Worm (Caenorhabditis elegans) whole organism, early embryonic: ENCODE data around the gene acl-4.

ENCODE experiments used
- B0310.2 ChIP-seq: sonication (generic microtip); optimal IDR thresholded peaks from 2 replicates; lab custom pipeline; 2016; ENCODE audit warnings: mild to moderate bottlenecking, missing genetic modification characterization, missing compliant biosample characterization
- F13C5.2 ChIP-seq: sonication (generic microtip); optimal IDR thresholded peaks from 2 replicates; lab custom pipeline; 2017; ENCODE audit warnings: mild to moderate bottlenecking, missing genetic modification characterization, inconsistent platforms, missing compliant biosample characterization
- aly-1 ChIP-seq: sonication (generic microtip); optimal IDR thresholded peaks from 2 replicates; lab custom pipeline; 2016; ENCODE audit warnings: missing genetic modification characterization, missing compliant biosample characterization
- ama-1 ChIP-seq: fragments of 150-350 bp; optimal IDR thresholded peaks from 2 replicates; lab custom pipeline; 2014
- ceh-13 ChIP-seq: fragments of 200-800 bp; sonication (Bioruptor generic); optimal IDR thresholded peaks from 2 replicates; lab custom pipeline; 2018; ENCODE audit warnings: mild to moderate bottlenecking, missing genetic modification characterization, missing compliant biosample characterization
- ceh-36 ChIP-seq: sonication (generic microtip); optimal IDR thresholded peaks from 2 replicates; lab custom pipeline; 2016; ENCODE audit warnings: missing genetic modification characterization, inconsistent platforms, missing compliant biosample characterization
- ets-7 ChIP-seq: sonication (generic microtip); optimal IDR thresholded peaks from 2 replicates; lab custom pipeline; 2016; ENCODE audit warnings: missing genotype, missing genetic modification characterization, missing compliant biosample characterization
- flt-1 ChIP-seq: fragments of 200-800 bp; sonication (Bioruptor generic); IDR thresholded peaks from 2 replicates; pipeline ENCODE4 v1.3.6; 2022; ENCODE audit warnings: missing genetic modification characterization, missing compliant biosample characterization
- hmbx-1 ChIP-seq: sonication (generic microtip); optimal IDR thresholded peaks from 2 replicates; lab custom pipeline; 2016; ENCODE audit warnings: mild to moderate bottlenecking, missing genetic modification characterization, missing compliant biosample characterization
- hmg-4 ChIP-seq: fragments of 200-800 bp; sonication (Bioruptor generic); optimal IDR thresholded peaks from 2 replicates; lab custom pipeline; 2018; ENCODE audit warnings: mild to moderate bottlenecking, missing genetic modification characterization, missing compliant biosample characterization
- hnd-1 ChIP-seq: sonication (generic microtip); optimal IDR thresholded peaks from 2 replicates; lab custom pipeline; 2016; ENCODE audit warnings: missing genetic modification characterization, missing compliant biosample characterization
- pes-1 ChIP-seq: fragments of 200-800 bp; sonication (Bioruptor generic); IDR thresholded peaks from 2 replicates; pipeline ENCODE4 v1.3.6; 2022; ENCODE audit warnings: missing genetic modification reagents, missing genetic modification characterization, missing compliant biosample characterization
- scrt-1 ChIP-seq: fragments of 200-800 bp; sonication (Bioruptor generic); IDR thresholded peaks from 2 replicates; pipeline ENCODE4 v1.3.6; 2022; ENCODE audit warnings: missing genetic modification characterization, missing compliant biosample characterization
- sea-1 ChIP-seq: fragments of 200-800 bp; sonication (Bioruptor generic); conservative IDR thresholded peaks from 2 replicates; pipeline ENCODE4 v1.3.6; 2022; ENCODE audit warnings: missing genetic modification characterization, missing compliant biosample characterization
- tbx-11 ChIP-seq: fragments of 200-800 bp; sonication (Bioruptor generic); IDR thresholded peaks from 2 replicates; pipeline ENCODE4 v1.3.6; 2022; ENCODE audit warnings: missing genetic modification characterization, missing compliant biosample characterization
- tbx-37 ChIP-seq: fragments of 200-800 bp; sonication (Bioruptor generic); conservative IDR thresholded peaks from 2 replicates; pipeline ENCODE4 v1.3.6; 2022; ENCODE audit warnings: missing genetic modification reagents, missing genetic modification characterization, missing compliant biosample characterization
- tra-4 ChIP-seq: sonication (generic microtip); optimal IDR thresholded peaks from 2 replicates; lab custom pipeline; 2017; ENCODE audit warnings: missing genetic modification characterization, missing compliant biosample characterization

acl-4 gene

ce11 chrX:2070418-2070996, at the start of gene acl-4:
TSS of gene acl-4 (minus strand) at chrX:2070444.
- TF ChIP-seq hmbx-1 (no peak), scrt-1 (no peak), B0310.2 (tag; lab: Kevin White, UChicago) (no peak), ets-7 (tag; lab: Kevin White, UChicago) (no peak), ama-1 (lab: Kevin White, UChicago) (no peak), hnd-1 (tag; lab: Kevin White, UChicago) (no peak), F13C5.2 (tag; lab: Kevin White, UChicago) (no peak), ceh-13 (GFP tag; lab: Kevin White, UChicago) (no peak)

DNA sequence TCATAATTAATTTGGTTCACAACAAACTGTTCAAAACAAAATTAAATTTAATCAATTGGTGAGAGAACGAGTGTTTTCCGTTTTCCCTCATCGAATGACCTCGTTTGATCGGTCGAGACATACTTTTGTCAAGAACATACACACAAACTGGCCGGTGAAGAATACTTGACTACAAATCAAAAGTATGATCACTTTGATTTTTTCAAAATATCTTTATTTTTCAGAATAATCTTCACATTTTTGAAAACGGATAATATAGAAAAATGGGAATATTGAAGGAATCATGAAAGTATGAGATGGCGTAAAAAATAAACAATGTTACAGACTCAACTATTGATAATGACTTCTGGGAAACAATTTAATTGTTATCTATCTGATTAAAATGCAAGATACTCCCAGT, 47.9 kb upstream of the acl-4 start, which contains the start of gene swip-10:
TSS of gene swip-10 (minus strand) at position 101 of the 400 bp plus-strand sequence.
- no peak for TF ChIP-seq B0310.2 (tag; lab: Kevin White, UChicago)
- TF ChIP-seq hmg-4 (GFP tag; lab: Kevin White, UChicago), result no peak
- TF ChIP-seq ceh-13 (GFP tag; lab: Kevin White, UChicago), result no peak

ce11 chrX:2116304-2116867, 46.1 kb upstream of the acl-4 start:
- TF ChIP-seq ama-1 (lab: Kevin White, UChicago) (no peak), F13C5.2 (tag; lab: Kevin White, UChicago) (no peak), flt-1 (GFP tag; lab: Robert Waterston, UW) (no peak), B0310.2 (tag; lab: Kevin White, UChicago) (no peak), hnd-1 (tag; lab: Kevin White, UChicago) (no peak), tbx-37 (no peak), ceh-13 (GFP tag; lab: Kevin White, UChicago) (no peak), pes-1 (GFP tag; lab: Robert Waterston, UW) (no peak), sea-1 (GFP tag; lab: Robert Waterston, UW) (no peak), ets-7 (tag; lab: Kevin White, UChicago) (no peak), scrt-1 (no peak), aly-1 (no peak), ceh-36 (tag; lab: Kevin White, UChicago) (no peak), tra-4 (tag; lab: Kevin White, UChicago) (no peak), hmg-4 (GFP tag; lab: Kevin White, UChicago) (no peak), tbx-11 (GFP tag; lab: Robert Waterston, UW) (no peak)

- TF ChIP-seq hmbx-1 (no peak), ama-1 (lab: Kevin White, UChicago) (no peak), pes-1 (GFP tag; lab: Robert Waterston, UW) (no peak), tra-4 (tag; lab: Kevin White, UChicago) (no peak)
These were observed 43.9 kb upstream of the acl-4 start for ce11 chrX:2114171-2114570.

ce11 chrX:2113004-2113403, 42.8 kb upstream of the acl-4 start, which contains the start of gene bus-5:
TSS of gene bus-5 (minus strand) at chrX:2113104.
- no peak for TF ChIP-seq ama-1 (lab: Kevin White, UChicago)
- TF ChIP-seq ceh-36 (tag; lab: Kevin White, UChicago), result no peak
- no peak for TF ChIP-seq flt-1 (GFP tag; lab: Robert Waterston, UW)
- TF ChIP-seq hmbx-1, result no peak
- TF ChIP-seq scrt-1, result no peak
- no peak for TF ChIP-seq tbx-37
- no peak for TF ChIP-seq aly-1
- TF ChIP-seq sea-1 (GFP tag; lab: Robert Waterston, UW), result no peak
- no peak for TF ChIP-seq ets-7 (tag; lab: Kevin White, UChicago)
- no peak for TF ChIP-seq ceh-13 (GFP tag; lab: Kevin White, UChicago)
- TF ChIP-seq tra-4 (tag; lab: Kevin White, UChicago), result no peak
- TF ChIP-seq hmg-4 (GFP tag; lab: Kevin White, UChicago), result no peak
- TF ChIP-seq F13C5.2 (tag; lab: Kevin White, UChicago), result no peak
- TF ChIP-seq B0310.2 (tag; lab: Kevin White, UChicago), result no peak
- TF ChIP-seq pes-1 (GFP tag; lab: Robert Waterston, UW), result no peak
- no peak for TF ChIP-seq tbx-11 (GFP tag; lab: Robert Waterston, UW)
- TF ChIP-seq hnd-1 (tag; lab: Kevin White, UChicago), result no peak

- TF ChIP-seq ets-7 (tag; lab: Kevin White, UChicago) (no peak), ama-1 (lab: Kevin White, UChicago) (no peak), flt-1 (GFP tag; lab: Robert Waterston, UW) (no peak), tra-4 (tag; lab: Kevin White, UChicago) (no peak), pes-1 (GFP tag; lab: Robert Waterston, UW) (no peak), F13C5.2 (tag; lab: Kevin White, UChicago) (no peak), ceh-36 (tag; lab: Kevin White, UChicago) (no peak), tbx-11 (GFP tag; lab: Robert Waterston, UW) (no peak), hnd-1 (tag; lab: Kevin White, UChicago) (no peak), tbx-37 (no peak), aly-1 (no peak), sea-1 (GFP tag; lab: Robert Waterston, UW) (no peak), ceh-13 (GFP tag; lab: Kevin White, UChicago) (no peak), hmg-4 (GFP tag; lab: Kevin White, UChicago) (no peak), hmbx-1 (no peak), B0310.2 (tag; lab: Kevin White, UChicago) (no peak)
These were observed 40.5 kb upstream of the acl-4 start for ce11 chrX:2110603-2111327.

DNA sequence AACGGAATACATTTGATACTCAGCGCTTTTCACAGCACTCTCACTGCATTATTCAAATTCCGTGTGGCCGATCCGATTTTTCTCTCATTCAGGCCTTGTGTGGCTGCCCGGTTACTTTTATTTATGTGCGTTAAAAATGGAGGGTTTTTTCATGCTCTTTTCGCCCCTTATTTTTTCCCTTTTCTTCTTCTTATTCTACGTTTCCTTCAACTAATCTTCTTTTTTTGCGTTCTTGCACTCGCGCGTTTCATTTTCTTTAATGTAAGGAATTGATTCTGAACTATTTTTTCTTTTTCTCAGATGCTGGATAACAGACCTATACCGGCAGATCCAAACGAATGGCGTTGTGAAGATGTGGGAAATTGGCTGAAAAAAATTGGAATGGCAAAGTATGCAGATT, 38.4 kb upstream of the acl-4 start, which contains the start of gene F53B1.2:
TSS of gene F53B1.2 (plus strand) at position 301 of the 400 bp plus-strand sequence.
- TF ChIP-seq aly-1, result no peak
- no peak for TF ChIP-seq tbx-37
- no peak for TF ChIP-seq F13C5.2 (tag; lab: Kevin White, UChicago)
- TF ChIP-seq flt-1 (GFP tag; lab: Robert Waterston, UW), result no peak
- TF ChIP-seq B0310.2 (tag; lab: Kevin White, UChicago), result no peak
- TF ChIP-seq hnd-1 (tag; lab: Kevin White, UChicago), result no peak
- no peak for TF ChIP-seq ets-7 (tag; lab: Kevin White, UChicago)
- no peak for TF ChIP-seq pes-1 (GFP tag; lab: Robert Waterston, UW)
- TF ChIP-seq hmbx-1, result no peak
- no peak for TF ChIP-seq tbx-11 (GFP tag; lab: Robert Waterston, UW)
- TF ChIP-seq tra-4 (tag; lab: Kevin White, UChicago), result no peak
- no peak for TF ChIP-seq scrt-1
- TF ChIP-seq ama-1 (lab: Kevin White, UChicago), result no peak
- no peak for TF ChIP-seq sea-1 (GFP tag; lab: Robert Waterston, UW)
